Worm (Caenorhabditis elegans): ENCODE measurements around the gene cex-2.

DNA sequence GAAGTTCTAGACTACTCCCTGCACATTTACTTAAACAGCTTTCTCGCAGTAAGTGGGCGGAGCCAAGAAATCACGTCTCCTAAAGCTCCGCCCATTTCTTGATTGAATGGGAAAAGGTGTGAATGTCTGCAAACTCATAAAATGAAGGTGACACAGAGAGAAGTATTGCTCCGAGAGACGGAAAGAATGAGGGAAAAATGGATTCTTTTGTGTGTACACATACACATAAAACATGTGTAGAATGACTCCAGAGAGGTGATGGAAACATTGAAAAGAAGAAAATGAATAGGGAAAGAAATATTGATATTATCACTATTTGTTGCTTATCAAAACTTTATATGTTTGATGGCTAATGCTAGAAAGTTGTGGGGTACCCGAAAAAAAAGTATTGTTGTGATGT is 16.3 kb upstream of the cex-2 start:
- TF ChIP-seq R02D3.7 (tag; optimal IDR thresholded peaks at IDR 0.05): no peak
- TF ChIP-seq unc-62 (GFP tag; optimal IDR thresholded peaks at IDR 0.05 in 1 of 2): no peak
- TF ChIP-seq unc-62 (tag; optimal IDR thresholded peaks at IDR 0.05): no peak
- no peak for TF ChIP-seq lin-15B (tag; optimal IDR thresholded peaks at IDR 0.05)
- TF ChIP-seq nhr-10 (tag; optimal IDR thresholded peaks at IDR 0.05): no peak
- TF ChIP-seq F49E8.2 (tag; optimal IDR thresholded peaks at IDR 0.05; ENCODE audit: borderline replicate concordance): no peak
- no peak for TF ChIP-seq nhr-25 (tag; optimal IDR thresholded peaks at IDR 0.05; ENCODE audit: borderline replicate concordance, insufficient read depth)
- no peak for TF ChIP-seq nhr-11 (tag; optimal IDR thresholded peaks at IDR 0.05)
- no peak for TF ChIP-seq lin-13 (GFP tag; optimal IDR thresholded peaks at IDR 0.05)
- no peak for TF ChIP-seq T26A8.4 (GFP tag; IDR thresholded peaks at IDR 0.05)

Data from whole organism, L4 larva.